Worm (Caenorhabditis elegans) whole organism, late embryonic: ENCODE data around the gene srv-32.

Source experiments
- ceh-45 ChIP-seq: fragments of 200-800 bp; sonication (Bioruptor generic); IDR thresholded peaks from 2 replicates; pipeline ENCODE4 v1.3.6; 2022; ENCODE audit warnings: missing genetic modification reagents, missing genetic modification characterization, missing compliant biosample characterization
- che-1 ChIP-seq: sonication (generic microtip); optimal IDR thresholded peaks from 2 replicates; lab custom pipeline; 2016; ENCODE audit warnings: mild to moderate bottlenecking, missing genetic modification characterization, missing compliant biosample characterization
- dve-1 ChIP-seq: sonication (generic microtip); optimal IDR thresholded peaks from 2 replicates; lab custom pipeline; 2017; ENCODE audit warnings: antibody characterized with exemption, mild to moderate bottlenecking, missing genetic modification characterization, missing compliant biosample characterization
- elt-2 ChIP-seq: sonication (generic microtip); optimal IDR thresholded peaks from 2 replicates; lab custom pipeline; 2016; ENCODE audit warnings: missing genetic modification reagents, missing genetic modification characterization, missing compliant biosample characterization
- fkh-10 ChIP-seq: fragments of 150-350 bp; optimal IDR thresholded peaks from 2 replicates; lab custom pipeline; 2014; ENCODE audit warnings: missing biosample characterization, missing genetic modification reagents, missing genetic modification characterization
- hlh-30 ChIP-seq: sonication (generic microtip); optimal IDR thresholded peaks from 2 replicates; lab custom pipeline; 2017; ENCODE audit warnings: antibody characterized with exemption, missing genetic modification characterization, missing compliant biosample characterization; ENCODE audit not compliant: insufficient read depth
- nhr-11 ChIP-seq: fragments of 150-350 bp; optimal IDR thresholded peaks from 2 replicates; lab custom pipeline; 2014; ENCODE audit warnings: missing biosample characterization, missing genetic modification characterization
- npax-4 ChIP-seq: sonication (generic microtip); optimal IDR thresholded peaks from 2 replicates; lab custom pipeline; 2016; ENCODE audit warnings: missing genetic modification characterization, missing compliant biosample characterization
- pha-4 ChIP-seq: fragments of 150-350 bp; optimal IDR thresholded peaks from 2 replicates; lab custom pipeline; 2018; ENCODE audit warnings: missing biosample characterization, missing genetic modification reagents, missing genetic modification characterization
- pqm-1 ChIP-seq: sonication (generic microtip); optimal IDR thresholded peaks from 2 replicates; lab custom pipeline; 2016; ENCODE audit warnings: missing genetic modification characterization, missing compliant biosample characterization
- tbx-2 ChIP-seq: sonication (generic microtip); optimal IDR thresholded peaks from 2 replicates; lab custom pipeline; 2016; ENCODE audit warnings: missing genetic modification characterization, missing compliant biosample characterization

DNA sequence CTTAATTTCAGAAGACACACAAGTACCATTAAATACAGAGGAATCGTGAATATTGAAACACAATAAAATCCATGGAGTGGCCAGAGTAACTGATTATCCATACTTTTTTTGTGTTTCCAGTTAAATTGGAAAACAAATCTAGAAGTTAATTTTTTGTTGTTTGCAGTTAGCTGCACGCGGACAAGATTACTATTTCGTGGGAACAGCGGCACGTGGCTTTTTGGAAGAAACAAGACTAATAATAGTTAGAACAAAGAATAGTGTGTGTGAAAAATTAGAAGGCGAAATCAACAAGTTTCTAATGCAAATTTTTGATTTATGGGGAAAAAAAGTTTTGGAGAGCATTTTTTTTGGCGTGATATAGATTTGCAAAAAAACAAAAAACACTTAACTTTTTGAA, 15.5 kb downstream of the srv-32 start, which contains the start of gene srv-29:
- no peak for TF ChIP-seq nhr-11 (tag; lab: Kevin White, UChicago)
- no peak for TF ChIP-seq npax-4 (tag; lab: Kevin White, UChicago)
- no peak for TF ChIP-seq pqm-1
- no peak for TF ChIP-seq hlh-30
- no peak for TF ChIP-seq che-1
- no peak for TF ChIP-seq dve-1 (tag; lab: Kevin White, UChicago)
- no peak for TF ChIP-seq pha-4 (tag; lab: Kevin White, UChicago)
- TF ChIP-seq fkh-10 (GFP tag; lab: Kevin White, UChicago), result no peak
- TF ChIP-seq ceh-45 (GFP tag; lab: Robert Waterston, UW), result no peak
- TF ChIP-seq tbx-2 (tag; lab: Kevin White, UChicago), result no peak
- no peak for TF ChIP-seq elt-2 (tag; lab: Kevin White, UChicago)
